Fruit fly (Drosophila melanogaster): Measurements from ENCODE around the gene Ilp5.

DNA sequence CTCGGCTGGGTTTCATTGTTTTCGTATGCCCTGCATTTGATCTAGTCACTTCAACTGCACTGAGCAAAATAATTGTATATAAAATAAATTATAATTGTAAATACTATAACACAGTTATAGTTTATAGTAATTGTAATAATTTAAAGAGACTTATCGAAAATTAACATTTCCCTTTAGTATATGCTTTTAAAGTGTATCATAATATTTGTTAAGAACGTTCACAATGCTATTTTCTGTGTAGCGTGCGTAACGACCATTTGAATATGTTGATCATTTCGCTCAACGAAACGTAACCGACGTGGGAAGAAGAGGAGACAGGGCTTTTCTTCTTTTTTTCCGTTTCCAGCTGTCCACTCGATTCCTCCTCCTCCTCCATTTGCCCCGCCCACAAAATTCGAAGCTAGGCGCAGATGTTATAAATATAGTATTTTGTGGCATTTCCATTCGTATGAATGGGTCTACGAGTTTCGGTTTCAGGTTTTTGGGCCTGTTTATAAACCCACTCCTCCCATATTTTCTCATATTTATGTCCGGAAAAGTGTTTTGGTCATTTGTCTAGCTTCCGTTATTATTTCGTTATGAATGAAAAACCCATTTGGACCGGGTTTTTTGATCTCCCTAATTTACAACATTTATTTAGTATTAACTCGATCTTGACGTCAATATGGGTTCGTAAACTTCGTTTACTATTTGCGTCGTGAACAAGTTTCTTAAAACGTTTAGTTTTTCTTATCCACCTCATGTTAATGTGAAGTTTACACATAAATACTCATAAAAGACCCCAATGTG lies 32.9 kb upstream of the Ilp5 start:
- TF ChIP-seq EcR (GFP tag; optimal IDR thresholded peaks at IDR 0.05) (no peak), CG15710 (tag; optimal IDR thresholded peaks at IDR 0.05) (peak; percentile 57), CG13204 (GFP tag; optimal IDR thresholded peaks at IDR 0.05) (no peak), Snoo (tag; optimal IDR thresholded peaks at IDR 0.05) (no peak), rn (GFP tag; IDR thresholded peaks at IDR 0.05) (no peak), CG9948 (tag; optimal IDR thresholded peaks at IDR 0.05) (peak; percentile 65), Ets98B (GFP tag; IDR thresholded peaks at IDR 0.05) (peak; percentile 56; the same call in 1 of the 2 replicates), D1 (tag; optimal IDR thresholded peaks at IDR 0.05) (peak; percentile 22), CG12605 (GFP tag; IDR thresholded peaks at IDR 0.05) (peak; percentile 70), CG8301 (tag; optimal IDR thresholded peaks at IDR 0.05) (peak; percentile 54)

Data from whole organism, pupa.